Fruit fly (Drosophila melanogaster) whole organism, embryonic: Measurements from ENCODE around the gene Trs20.

Experiments
- Adf1 ChIP-seq: fragments of 200-800 bp; sonication (Bioruptor generic); IDR thresholded peaks from 2 replicates; pipeline ENCODE4 v1.3.6; 2022; ENCODE audit warnings: missing biosample characterization, missing genetic modification characterization
- CG11560 ChIP-seq: fragments of 200-800 bp; sonication (Bioruptor generic); IDR thresholded peaks from 3 replicates; pipeline ENCODE4 v1.3.6; 2022; ENCODE audit warnings: missing biosample characterization, missing genetic modification characterization
- CG12155 ChIP-seq: fragments of 200-800 bp; sonication (Bioruptor generic); optimal IDR thresholded peaks from 3 replicates; lab custom pipeline; 2016; ENCODE audit warnings: missing biosample characterization, missing genetic modification characterization
- CG13624 ChIP-seq: fragments of 200-800 bp; sonication (Bioruptor generic); optimal IDR thresholded peaks from 2 replicates; lab custom pipeline; 2016; ENCODE audit warnings: missing biosample characterization, missing genetic modification characterization
- CG14667 ChIP-seq: fragments of 200-800 bp; sonication (Bioruptor generic); IDR thresholded peaks from 2 replicates; pipeline ENCODE4 v1.3.6; 2022; ENCODE audit warnings: missing biosample characterization, missing genetic modification characterization
- CG15011 ChIP-seq: fragments of 200-800 bp; sonication (Bioruptor generic); optimal IDR thresholded peaks from 3 replicates; lab custom pipeline; 2018; ENCODE audit warnings: missing biosample characterization, mild to moderate bottlenecking, missing genetic modification characterization
- CG15514 ChIP-seq: fragments of 200-800 bp; sonication (Bioruptor generic); optimal IDR thresholded peaks from 3 replicates; lab custom pipeline; 2017; ENCODE audit warnings: missing biosample characterization, missing genetic modification characterization, mild to moderate bottlenecking, moderate library complexity, missing genetic modification reagents
- CG17186 ChIP-seq: fragments of 200-800 bp; sonication (Bioruptor generic); optimal IDR thresholded peaks from 3 replicates; lab custom pipeline; 2017; ENCODE audit warnings: missing biosample characterization, missing genetic modification reagents, missing genetic modification characterization
- CG17912 ChIP-seq: fragments of 200-800 bp; sonication (Bioruptor generic); optimal IDR thresholded peaks from 2 replicates; lab custom pipeline; 2018; ENCODE audit warnings: missing biosample characterization, mild to moderate bottlenecking, missing genetic modification characterization
- CG1792 ChIP-seq: fragments of 200-800 bp; sonication (Bioruptor generic); optimal IDR thresholded peaks from 2 replicates; lab custom pipeline; 2016; ENCODE audit warnings: missing biosample characterization, missing genetic modification characterization
- CG18619 ChIP-seq: fragments of 200-800 bp; sonication (Bioruptor generic); optimal IDR thresholded peaks from 3 replicates; lab custom pipeline; 2017; ENCODE audit warnings: missing biosample characterization, mild to moderate bottlenecking, missing genetic modification characterization
- CG34224 ChIP-seq: fragments of 200-800 bp; sonication (Bioruptor generic); IDR thresholded peaks from 3 replicates; pipeline ENCODE4 v1.3.6; 2022; ENCODE audit warnings: missing biosample characterization, missing genetic modification characterization; ENCODE audit not compliant: partially characterized antibody
- CG3847 ChIP-seq: fragments of 200-800 bp; sonication (Bioruptor generic); IDR thresholded peaks from 2 replicates; pipeline ENCODE4 v1.3.6; 2022; ENCODE audit warnings: missing biosample characterization, missing genetic modification characterization
- CG4617 ChIP-seq: fragments of 200-800 bp; sonication (Bioruptor generic); optimal IDR thresholded peaks from 3 replicates; lab custom pipeline; 2016; ENCODE audit warnings: missing biosample characterization, missing genetic modification characterization, borderline replicate concordance
- CG4854 ChIP-seq: fragments of 200-800 bp; sonication (Bioruptor generic); optimal IDR thresholded peaks from 2 replicates; lab custom pipeline; 2016; ENCODE audit warnings: missing biosample characterization, missing genetic modification characterization, inconsistent platforms
- CG5953 ChIP-seq: fragments of 200-800 bp; sonication (Bioruptor generic); IDR thresholded peaks from 2 replicates; pipeline ENCODE4 v1.3.6; 2022; ENCODE audit warnings: missing biosample characterization, missing genetic modification characterization
- CG6654 ChIP-seq: fragments of 200-800 bp; sonication (Bioruptor generic); optimal IDR thresholded peaks from 2 replicates; lab custom pipeline; 2017; ENCODE audit warnings: missing biosample characterization, mild to moderate bottlenecking, missing genetic modification characterization
- CG6791 ChIP-seq: fragments of 200-800 bp; sonication (Bioruptor generic); IDR thresholded peaks from 3 replicates; pipeline ENCODE4 v1.3.6; 2022; ENCODE audit warnings: missing biosample characterization, missing genetic modification characterization; ENCODE audit not compliant: partially characterized antibody
- CG7745 ChIP-seq: fragments of 200-800 bp; sonication (Bioruptor generic); optimal IDR thresholded peaks from 2 replicates; lab custom pipeline; 2018; ENCODE audit warnings: missing biosample characterization, mild to moderate bottlenecking, missing genetic modification characterization, moderate library complexity
- CG7963 ChIP-seq: fragments of 200-800 bp; sonication (Bioruptor generic); IDR thresholded peaks from 3 replicates; pipeline ENCODE4 v1.3.6; 2022; ENCODE audit warnings: missing biosample characterization, missing genetic modification characterization; ENCODE audit not compliant: partially characterized antibody
- Lhr ChIP-seq: fragments of 200-800 bp; sonication (Bioruptor generic); optimal IDR thresholded peaks from 3 replicates; lab custom pipeline; 2017; ENCODE audit warnings: mild to moderate bottlenecking, missing biosample characterization, missing genetic modification reagents, missing genetic modification characterization
- Oli ChIP-seq: fragments of 200-800 bp; sonication (Bioruptor generic); optimal IDR thresholded peaks from 2 replicates; lab custom pipeline; 2018; ENCODE audit warnings: missing biosample characterization, mild to moderate bottlenecking, missing genetic modification characterization, moderate library complexity
- PHDP ChIP-seq: fragments of 200-800 bp; sonication (Bioruptor generic); optimal IDR thresholded peaks from 3 replicates; lab custom pipeline; 2018; ENCODE audit warnings: missing biosample characterization, mild to moderate bottlenecking, missing genetic modification characterization, moderate library complexity
- Sry-δ ChIP-seq: fragments of 200-800 bp; sonication (Bioruptor generic); optimal IDR thresholded peaks from 2 replicates; lab custom pipeline; 2016; ENCODE audit warnings: missing biosample characterization, missing genetic modification characterization
- Stat92E ChIP-seq, 3 experiments: fragments of >200 bp in 2 of 3; fragments of 200-800 bp in 1 of 3; sonication (Bioruptor generic) in 1 of 3; optimal IDR thresholded peaks; 2 replicates each; lab custom pipeline; 2017 to 2019; ENCODE audit warnings: missing biosample characterization in 3 of 3, missing genetic modification characterization in 3 of 3, mild to moderate bottlenecking in 1 of 3, moderate library complexity in 1 of 3
- al ChIP-seq: fragments of 200-800 bp; sonication (Bioruptor generic); IDR thresholded peaks from 2 replicates; pipeline ENCODE4 v1.3.6; 2022; ENCODE audit warnings: missing biosample characterization, missing genetic modification characterization
- amos ChIP-seq: fragments of 200-800 bp; sonication (Bioruptor generic); IDR thresholded peaks from 2 replicates; pipeline ENCODE4 v1.3.6; 2022; ENCODE audit warnings: missing biosample characterization, missing genetic modification characterization; ENCODE audit not compliant: partially characterized antibody
- ap ChIP-seq: fragments of 200-800 bp; sonication (Bioruptor generic); IDR thresholded peaks from 2 replicates; pipeline ENCODE4 v1.3.6; 2022; ENCODE audit warnings: missing biosample characterization, missing genetic modification characterization
- bbx ChIP-seq: fragments of 200-800 bp; sonication (Bioruptor generic); IDR thresholded peaks from 2 replicates; pipeline ENCODE4 v1.3.6; 2022; ENCODE audit warnings: missing biosample characterization, missing genetic modification characterization; ENCODE audit not compliant: partially characterized antibody
- btn ChIP-seq: fragments of 200-800 bp; sonication (Bioruptor generic); optimal IDR thresholded peaks from 2 replicates; lab custom pipeline; 2016; ENCODE audit warnings: missing biosample characterization, missing genetic modification characterization
- cg ChIP-seq: fragments of 200-800 bp; sonication (Bioruptor generic); optimal IDR thresholded peaks from 3 replicates; lab custom pipeline; 2019; ENCODE audit warnings: missing biosample characterization, mild to moderate bottlenecking, missing genetic modification characterization, moderate library complexity
- crol ChIP-seq: fragments of 200-800 bp; sonication (Bioruptor generic); IDR thresholded peaks from 2 replicates; pipeline ENCODE4 v1.3.6; 2022; ENCODE audit warnings: missing biosample characterization, missing genetic modification characterization
- crp ChIP-seq, 2 experiments: fragments of 200-800 bp; sonication (Bioruptor generic); optimal IDR thresholded peaks; 2 replicates in 1 of 2; 3 replicates in 1 of 2; lab custom pipeline; 2017; ENCODE audit warnings: missing biosample characterization in 2 of 2, missing genetic modification characterization in 2 of 2, mild to moderate bottlenecking in 1 of 2, moderate library complexity in 1 of 2
- da ChIP-seq: fragments of 200-800 bp; sonication (Bioruptor generic); optimal IDR thresholded peaks from 2 replicates; lab custom pipeline; 2016; ENCODE audit warnings: missing biosample characterization, missing genetic modification characterization
- fd3F ChIP-seq: fragments of 200-800 bp; sonication (Bioruptor generic); optimal IDR thresholded peaks from 2 replicates; lab custom pipeline; 2018; ENCODE audit warnings: missing biosample characterization, mild to moderate bottlenecking, missing genetic modification characterization, moderate library complexity
- gfzf ChIP-seq: fragments of 200-800 bp; sonication (Bioruptor generic); optimal IDR thresholded peaks from 2 replicates; lab custom pipeline; 2016; ENCODE audit warnings: missing biosample characterization, mild to moderate bottlenecking, missing genetic modification characterization, moderate library complexity
- gro ChIP-seq: fragments of 200-800 bp; sonication (Bioruptor generic); optimal IDR thresholded peaks from 2 replicates; lab custom pipeline; 2016; ENCODE audit warnings: missing biosample characterization, missing genetic modification characterization
- hbn ChIP-seq: fragments of 200-800 bp; sonication (Bioruptor generic); IDR thresholded peaks from 2 replicates; pipeline ENCODE4 v1.3.6; 2022; ENCODE audit warnings: missing biosample characterization, missing genetic modification characterization; ENCODE audit not compliant: partially characterized antibody
- inv ChIP-seq: fragments of 200-800 bp; sonication (Bioruptor generic); IDR thresholded peaks from 2 replicates; pipeline ENCODE4 v1.3.6; 2022; ENCODE audit warnings: missing biosample characterization, missing genetic modification characterization; ENCODE audit not compliant: partially characterized antibody
- mld ChIP-seq: fragments of 200-800 bp; sonication (Bioruptor generic); IDR thresholded peaks from 3 replicates; pipeline ENCODE4 v1.3.6; 2022; ENCODE audit warnings: missing biosample characterization, missing genetic modification characterization; ENCODE audit not compliant: partially characterized antibody
- nmo ChIP-seq: fragments of 200-800 bp; sonication (Bioruptor generic); optimal IDR thresholded peaks from 2 replicates; lab custom pipeline; 2018; ENCODE audit warnings: missing biosample characterization, mild to moderate bottlenecking, missing genetic modification characterization, moderate library complexity
- oc ChIP-seq: fragments of 200-800 bp; sonication (Bioruptor generic); optimal IDR thresholded peaks from 2 replicates; lab custom pipeline; 2018; ENCODE audit warnings: missing biosample characterization, mild to moderate bottlenecking, missing genetic modification characterization, moderate library complexity
- pum ChIP-seq: fragments of 200-800 bp; sonication (Bioruptor generic); optimal IDR thresholded peaks from 2 replicates; lab custom pipeline; 2016; ENCODE audit warnings: missing biosample characterization, missing genetic modification characterization
- ranshi ChIP-seq: fragments of 200-800 bp; sonication (Bioruptor generic); IDR thresholded peaks from 2 replicates; pipeline ENCODE4 v1.3.6; 2022; ENCODE audit warnings: missing biosample characterization, missing genetic modification characterization
- stwl ChIP-seq: fragments of 200-800 bp; sonication (Bioruptor generic); optimal IDR thresholded peaks from 3 replicates; lab custom pipeline; 2018; ENCODE audit warnings: missing biosample characterization, mild to moderate bottlenecking, missing genetic modification characterization, moderate library complexity
- usp ChIP-seq: fragments of >200 bp; optimal IDR thresholded peaks from 2 replicates; lab custom pipeline; 2017; ENCODE audit warnings: missing biosample characterization, missing genetic modification characterization
- vfl ChIP-seq: fragments of 200-800 bp; sonication (Bioruptor generic); optimal IDR thresholded peaks from 2 replicates; lab custom pipeline; 2016; ENCODE audit warnings: missing biosample characterization, missing genetic modification characterization
- vnd ChIP-seq: fragments of 200-800 bp; sonication (Bioruptor generic); IDR thresholded peaks from 3 replicates; pipeline ENCODE4 v1.3.6; 2022; ENCODE audit warnings: missing biosample characterization, missing genetic modification characterization; ENCODE audit not compliant: partially characterized antibody
- vvl ChIP-seq: fragments of 200-800 bp; sonication (Bioruptor generic); IDR thresholded peaks from 2 replicates; pipeline ENCODE4 v1.3.6; 2022; ENCODE audit warnings: missing biosample characterization, missing genetic modification characterization

Trs20 gene

dm6 chr3L:16090330-16090803 is 41.1 kb downstream of the Trs20 start, which contains the start of the genes CG5235 and ClC-c (continued):
- TF ChIP-seq vfl (GFP tag; lab: Kevin White, UChicago) (no peak), CG6654 (GFP tag; lab: Kevin White, UChicago) (no peak), CG17912 (GFP tag; lab: Kevin White, UChicago) (no peak), crol (GFP tag; lab: Robert Waterston, UW) (no peak), fd3F (GFP tag; lab: Kevin White, UChicago) (no peak), CG4617 (GFP tag; lab: Kevin White, UChicago) (peak; percentile 92), gfzf (peak; percentile 88), CG17186 (GFP tag; lab: Kevin White, UChicago) (peak; percentile 55), CG7963 (GFP tag; lab: Robert Waterston, UW) (peak; percentile 86), stwl (tag; lab: Kevin White, UChicago) (peak; percentile 65), inv (GFP tag; lab: Robert Waterston, UW) (peak; percentile 74), CG3847 (GFP tag; lab: Robert Waterston, UW) (0 out of 2 replicates have a peak, but pooled peaks have one; percentile 12), CG15514 (GFP tag; lab: Kevin White, UChicago) (peak; percentile 43), Adf1 (GFP tag; lab: Robert Waterston, UW) (peak; percentile 97), hbn (peak; percentile 77), PHDP (tag; lab: Kevin White, UChicago) (no peak), ranshi (GFP tag; lab: Robert Waterston, UW) (no peak), CG1792 (GFP tag; lab: Kevin White, UChicago) (no peak), bbx (peak; percentile 91), ap (no peak), al (GFP tag; lab: Robert Waterston, UW) (no peak), CG18619 (GFP tag; lab: Kevin White, UChicago) (no peak), CG14667 (GFP tag; lab: Robert Waterston, UW) (no peak), CG4854 (GFP tag; lab: Kevin White, UChicago) (no peak), CG7745 (tag; lab: Kevin White, UChicago) (peak; percentile 46), CG13624 (GFP tag; lab: Kevin White, UChicago) (peak; percentile 37), Oli (tag; lab: Kevin White, UChicago) (no peak), crp (GFP tag; optimal IDR thresholded peaks at IDR 0.05; lab: Kevin White, UChicago) (peak in 1 of 2 experiments; percentile 13), Sry-δ (GFP tag; lab: Kevin White, UChicago) (peak; percentile 66), CG11560 (tag; lab: Robert Waterston, UW) (peak; percentile 97), btn (GFP tag; lab: Kevin White, UChicago) (no peak), CG6791 (GFP tag; lab: Robert Waterston, UW) (peak; percentile 88), CG34224 (GFP tag; lab: Robert Waterston, UW) (peak; percentile 90), gro (GFP tag; lab: Kevin White, UChicago) (peak; percentile 25), CG5953 (GFP tag; lab: Robert Waterston, UW) (no peak), nmo (GFP tag; lab: Kevin White, UChicago) (peak; percentile 26), usp (no peak), CG12155 (no peak), CG15011 (GFP tag; lab: Kevin White, UChicago) (no peak), mld (GFP tag; lab: Robert Waterston, UW) (peak; percentile 71; the same call in 1 of the 3 replicates), amos (GFP tag; lab: Robert Waterston, UW) (peak; percentile 87), cg (GFP tag; lab: Kevin White, UChicago) (peak; percentile 81), oc (tag; lab: Kevin White, UChicago) (no peak), da (GFP tag; lab: Kevin White, UChicago) (no peak), vvl (GFP tag; lab: Robert Waterston, UW) (peak; percentile 38; the same call in 1 of the 2 replicates), pum (GFP tag; lab: Kevin White, UChicago) (no peak), Lhr (peak; percentile 14), vnd (GFP tag; lab: Robert Waterston, UW) (peak; percentile 74), Stat92E (GFP tag; optimal IDR thresholded peaks at IDR 0.05; lab: Kevin White, UChicago) (peak in 1 of 3 experiments; percentile 46)
